Worm (Caenorhabditis elegans) whole organism, L4 larva: ENCODE data around the gene xpc-1.

Experiments
- F10B5.3 ChIP-seq: sonication (generic microtip); optimal IDR thresholded peaks from 2 replicates; lab custom pipeline; 2016; ENCODE audit warnings: mild to moderate bottlenecking, missing genetic modification characterization, missing compliant biosample characterization
- T20F7.1 ChIP-seq: fragments of 200-800 bp; sonication (Bioruptor generic); optimal IDR thresholded peaks from 2 replicates; lab custom pipeline; 2018; ENCODE audit warnings: mild to moderate bottlenecking, missing genetic modification characterization, missing compliant biosample characterization
- Y48G9A.11 ChIP-seq: fragments of 200-800 bp; sonication (Bioruptor generic); IDR thresholded peaks from 2 replicates; pipeline ENCODE4 v1.3.6; 2022; ENCODE audit warnings: missing genetic modification reagents, missing genetic modification characterization, missing compliant biosample characterization
- ZK546.5 ChIP-seq, 2 experiments: sonication (generic microtip); optimal IDR thresholded peaks; 2 replicates each; lab custom pipeline; 2017; ENCODE audit warnings: missing biosample characterization in 2 of 2, missing genetic modification characterization in 2 of 2
- aha-1 ChIP-seq: fragments of 150-350 bp; peaks from one replicate; lab custom pipeline; 2014; ENCODE audit warnings: missing biosample characterization, missing genetic modification characterization
- aly-2 ChIP-seq: sonication (generic microtip); optimal IDR thresholded peaks from 2 replicates; lab custom pipeline; 2018; ENCODE audit warnings: missing biosample characterization, missing genetic modification characterization
- ceh-44 ChIP-seq: fragments of 200-800 bp; sonication (Bioruptor generic); IDR thresholded peaks from 2 replicates; pipeline ENCODE4 v1.3.6; 2022; ENCODE audit warnings: missing genetic modification reagents, missing genetic modification characterization, missing compliant biosample characterization
- cey-2 ChIP-seq: sonication (generic microtip); optimal IDR thresholded peaks from 3 replicates; lab custom pipeline; 2017; ENCODE audit warnings: missing genetic modification characterization, mild to moderate bottlenecking, missing compliant biosample characterization, antibody characterized with exemption, borderline replicate concordance; ENCODE audit not compliant: insufficient read depth
- ctbp-1 ChIP-seq: fragments of 200-800 bp; sonication (Bioruptor generic); IDR thresholded peaks from 2 replicates; pipeline ENCODE4 v1.3.6; 2022; ENCODE audit warnings: missing genetic modification reagents, missing genetic modification characterization, missing compliant biosample characterization
- daf-16 ChIP-seq, 3 experiments: sonication (generic microtip); optimal IDR thresholded peaks; 2 replicates each; lab custom pipeline; 2016 to 2017; ENCODE audit warnings: missing genetic modification characterization in 3 of 3, missing genetic modification reagents in 3 of 3, mild to moderate bottlenecking in 2 of 3, missing compliant biosample characterization in 2 of 3, missing biosample characterization in 1 of 3, moderate library complexity in 1 of 3
- daf-19 ChIP-seq: fragments of 200-800 bp; sonication (Bioruptor generic); conservative IDR thresholded peaks from 2 replicates; pipeline ENCODE4 v1.3.6; 2022; ENCODE audit warnings: missing genetic modification characterization, missing compliant biosample characterization
- dmd-8 ChIP-seq: fragments of 200-800 bp; sonication (Bioruptor generic); IDR thresholded peaks from 2 replicates; pipeline ENCODE4 v1.3.6; 2022; ENCODE audit warnings: missing genetic modification characterization, missing compliant biosample characterization
- dpl-1 ChIP-seq: fragments of 150-350 bp; optimal IDR thresholded peaks from 2 replicates; lab custom pipeline; 2014; ENCODE audit warnings: missing biosample characterization, missing genetic modification reagents, missing genetic modification characterization
- dve-1 ChIP-seq: sonication (generic microtip); optimal IDR thresholded peaks from 2 replicates; lab custom pipeline; 2017; ENCODE audit warnings: antibody characterized with exemption, mild to moderate bottlenecking, missing genetic modification characterization, missing compliant biosample characterization; ENCODE audit not compliant: insufficient read depth
- jun-1 ChIP-seq: fragments of 150-350 bp; optimal IDR thresholded peaks from 2 replicates; lab custom pipeline; 2014; ENCODE audit warnings: missing biosample characterization, missing genetic modification reagents, missing genetic modification characterization
- lim-7 ChIP-seq: fragments of 200-800 bp; sonication (Bioruptor generic); IDR thresholded peaks from 2 replicates; pipeline ENCODE4 v1.3.6; 2022; ENCODE audit warnings: missing genetic modification characterization, missing compliant biosample characterization
- lin-13 ChIP-seq: fragments of 150-350 bp; optimal IDR thresholded peaks from 2 replicates; lab custom pipeline; 2014; ENCODE audit warnings: missing biosample characterization, missing genetic modification reagents, missing genetic modification characterization
- lin-15B ChIP-seq: fragments of 150-350 bp; sonication (generic microtip); optimal IDR thresholded peaks from 3 replicates; lab custom pipeline; 2014; ENCODE audit warnings: missing biosample characterization, missing genetic modification characterization
- lin-38 ChIP-seq: fragments of 200-800 bp; sonication (Bioruptor generic); IDR thresholded peaks from 2 replicates; pipeline ENCODE4 v1.3.6; 2022; ENCODE audit warnings: missing genetic modification reagents, missing genetic modification characterization, missing compliant biosample characterization
- lsy-2 ChIP-seq, 2 experiments: fragments of 150-350 bp in 1 of 2; sonication (generic microtip) in 1 of 2; optimal IDR thresholded peaks; 2 replicates each; lab custom pipeline; 2014 to 2017; ENCODE audit warnings: missing biosample characterization in 2 of 2, missing genetic modification characterization in 2 of 2
- mep-1 ChIP-seq: fragments of 150-350 bp; sonication (generic microtip); optimal IDR thresholded peaks from 3 replicates; lab custom pipeline; 2014; ENCODE audit warnings: missing biosample characterization, missing genetic modification characterization
- mes-2 ChIP-seq: sonication (generic microtip); optimal IDR thresholded peaks from 2 replicates; lab custom pipeline; 2016; ENCODE audit warnings: missing genotype, mild to moderate bottlenecking, missing genetic modification characterization, missing compliant biosample characterization; ENCODE audit not compliant: poor library complexity, severe bottlenecking
- nhr-28 ChIP-seq: fragments of 150-350 bp; optimal IDR thresholded peaks from 2 replicates; lab custom pipeline; 2014; ENCODE audit warnings: missing biosample characterization, missing genetic modification characterization
- nhr-48 ChIP-seq: sonication (generic microtip); optimal IDR thresholded peaks from 2 replicates; lab custom pipeline; 2016; ENCODE audit warnings: mild to moderate bottlenecking, missing genetic modification characterization, missing compliant biosample characterization
- nhr-77 ChIP-seq: fragments of 150-350 bp; optimal IDR thresholded peaks from 2 replicates; lab custom pipeline; 2014; ENCODE audit warnings: missing biosample characterization, missing genetic modification characterization
- set-16 ChIP-seq: fragments of 200-800 bp; sonication (Bioruptor generic); IDR thresholded peaks from 2 replicates; pipeline ENCODE4 v1.3.6; 2022; ENCODE audit warnings: missing genetic modification reagents, missing genetic modification characterization, missing compliant biosample characterization
- unc-130 ChIP-seq: sonication (generic microtip); optimal IDR thresholded peaks from 2 replicates; lab custom pipeline; 2016; ENCODE audit warnings: missing genetic modification reagents, missing genetic modification characterization, missing compliant biosample characterization
- unc-62 ChIP-seq, 3 experiments: fragments of 150-350 bp in 1 of 3; sonication (generic microtip); optimal IDR thresholded peaks in 2 of 3; peaks in 1 of 3; 1 replicate in 1 of 3; 2 replicates in 2 of 3; lab custom pipeline; 2014 to 2017; ENCODE audit warnings: missing biosample characterization in 3 of 3, missing genetic modification characterization in 3 of 3, missing genetic modification reagents in 3 of 3, missing genotype in 1 of 3
- vab-7 ChIP-seq: fragments of 200-800 bp; sonication (Bioruptor generic); IDR thresholded peaks from 2 replicates; pipeline ENCODE4 v1.3.6; 2022; ENCODE audit warnings: missing genetic modification reagents, missing genetic modification characterization, missing compliant biosample characterization
- zag-1 ChIP-seq: fragments of 150-350 bp; optimal IDR thresholded peaks from 2 replicates; lab custom pipeline; 2014; ENCODE audit warnings: missing biosample characterization, missing genetic modification characterization

xpc-1 gene

DNA sequence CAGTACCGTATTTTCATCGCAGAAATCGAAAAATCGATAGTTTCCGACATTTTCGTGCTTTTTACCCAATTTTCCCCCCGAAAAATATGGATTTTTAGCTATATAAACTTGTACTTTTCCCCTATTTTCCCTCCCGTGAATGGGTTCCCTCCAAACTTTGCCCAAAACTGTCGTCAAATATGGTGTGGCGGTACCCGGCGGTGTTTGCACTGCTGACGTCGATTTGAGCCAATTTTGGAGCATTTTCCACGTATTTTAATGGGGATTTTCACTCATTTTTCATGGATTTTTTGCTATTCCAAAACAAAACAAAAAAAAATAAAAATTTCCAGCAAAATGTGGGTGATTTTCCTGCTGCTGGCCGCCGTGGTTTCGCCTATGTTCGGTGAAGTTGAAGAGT, 19.5 kb upstream of the xpc-1 start, which contains the start of gene Y76B12C.3:
Y76B12C.3 (plus strand) TSS at position 334 of the 400 bp plus-strand sequence.
- TF ChIP-seq unc-130 (GFP tag; lab: Kevin White, UChicago) (no peak), lsy-2 (tag; optimal IDR thresholded peaks at IDR 0.05; lab: Kevin White, UChicago) (peak in 1 of 2 experiments; percentile 22), mes-2 (tag; lab: Kevin White, UChicago) (peak; percentile 11), zag-1 (tag; lab: Kevin White, UChicago) (no peak)

DNA sequence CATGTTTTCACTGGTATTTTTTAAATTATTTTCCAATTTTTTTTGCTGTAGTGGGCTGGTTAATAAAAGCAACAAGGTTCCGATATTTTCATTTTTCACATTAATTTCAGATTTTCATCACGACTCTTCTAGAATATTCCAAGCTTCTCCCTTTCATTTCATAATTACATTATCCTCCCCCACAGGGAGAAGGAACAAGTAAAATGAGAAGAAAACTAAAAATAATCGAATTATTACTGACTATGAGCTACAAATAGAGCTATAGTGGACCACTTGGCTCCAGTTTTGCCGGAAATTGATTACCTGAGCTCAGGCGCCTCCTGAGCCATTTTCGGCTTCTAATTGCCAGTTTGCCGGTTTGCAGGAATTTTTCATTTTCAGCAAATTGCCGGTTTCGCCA, 17.3 kb upstream of the xpc-1 start:
- TF ChIP-seq daf-16 (GFP tag; optimal IDR thresholded peaks at IDR 0.05; lab: Kevin White, UChicago) (no peak), daf-16 (tag; optimal IDR thresholded peaks at IDR 0.05; lab: Kevin White, UChicago) (no peak), aha-1 (tag; lab: Kevin White, UChicago) (peak; percentile 57)

DNA sequence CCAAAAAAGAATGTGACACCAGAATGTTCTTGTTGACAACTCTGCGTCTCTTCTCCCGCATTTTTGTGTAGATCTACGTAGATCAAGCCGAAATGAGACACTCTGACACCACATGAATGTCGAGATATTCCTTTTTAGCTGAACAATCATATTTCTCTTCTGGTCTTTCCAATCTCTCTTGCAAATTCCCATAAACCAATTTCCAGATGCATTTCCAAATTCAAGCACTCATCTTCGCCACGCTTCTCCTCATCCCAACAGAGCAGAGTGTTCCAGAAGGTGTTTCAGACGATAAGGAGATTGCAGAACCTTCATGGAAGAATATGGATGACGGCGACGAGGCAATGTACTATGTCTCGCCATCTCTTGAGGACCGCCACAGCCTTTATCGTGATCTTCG, 13.1 kb upstream of the xpc-1 start, which contains the start of gene Y76B12C.8:
Y76B12C.8 (plus strand) TSS at position 207 of the 400 bp plus-strand sequence.
- TF ChIP-seq set-16 (GFP tag; lab: Robert Waterston, UW) (no peak), dmd-8 (no peak), unc-62 (GFP tag; optimal IDR thresholded peaks at IDR 0.05 in 1 of 2; lab: Kevin White, UChicago) (peak in 1 of 2 experiments; percentile 94), unc-62 (tag; optimal IDR thresholded peaks at IDR 0.05; lab: Kevin White, UChicago) (no peak)

DNA sequence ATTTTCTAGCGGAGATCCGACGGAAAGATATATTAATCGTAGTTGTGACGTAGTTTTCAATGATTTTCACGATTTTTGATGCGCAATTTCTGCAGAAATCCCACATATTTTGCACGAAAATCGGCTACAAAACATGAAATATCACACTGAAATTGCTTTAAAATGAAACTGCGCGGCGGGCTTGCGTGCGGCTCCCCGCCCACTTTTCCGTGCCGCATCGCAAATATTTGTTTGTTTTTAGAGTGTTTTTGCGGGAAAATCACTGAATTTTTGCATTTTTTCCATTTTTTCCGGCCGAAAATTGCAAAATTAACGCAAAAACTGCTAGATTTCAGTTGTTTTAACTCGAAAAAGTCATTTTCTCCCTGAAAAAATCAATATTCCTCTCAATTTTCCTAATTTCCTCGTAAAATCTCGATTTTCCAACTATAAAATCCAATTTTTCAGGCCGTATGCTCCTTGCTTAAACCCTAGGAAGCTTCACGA, 11.9 kb upstream of the xpc-1 start, which contains the start of gene Y76B12C.6:
Y76B12C.6 (plus strand) TSS at position 436 of the 486 bp plus-strand sequence.
- TF ChIP-seq ZK546.5 (tag; optimal IDR thresholded peaks at IDR 0.05; lab: Kevin White, UChicago) (no peak), dpl-1 (GFP tag; lab: Kevin White, UChicago) (peak; percentile 20), lin-13 (peak; percentile 10), mep-1 (tag; lab: Kevin White, UChicago) (peak; percentile 2), cey-2 (tag; lab: Kevin White, UChicago) (no peak), aha-1 (tag; lab: Kevin White, UChicago) (peak; percentile 51), nhr-28 (tag; lab: Kevin White, UChicago) (peak; percentile 9), mes-2 (tag; lab: Kevin White, UChicago) (peak; percentile 69), nhr-48 (tag; lab: Kevin White, UChicago) (no peak), lsy-2 (tag; optimal IDR thresholded peaks at IDR 0.05; lab: Kevin White, UChicago) (peak in 1 of 2 experiments; percentile 1), lin-38 (peak; percentile 59), ceh-44 (GFP tag; lab: Robert Waterston, UW) (no peak), dve-1 (tag; lab: Kevin White, UChicago) (peak; percentile 18), aly-2 (tag; lab: Kevin White, UChicago) (no peak), daf-16 (GFP tag; optimal IDR thresholded peaks at IDR 0.05; lab: Kevin White, UChicago) (no peak), daf-16 (tag; optimal IDR thresholded peaks at IDR 0.05; lab: Kevin White, UChicago) (peak; percentile 3), jun-1 (tag; lab: Kevin White, UChicago) (no peak), lin-15B (no peak)

DNA sequence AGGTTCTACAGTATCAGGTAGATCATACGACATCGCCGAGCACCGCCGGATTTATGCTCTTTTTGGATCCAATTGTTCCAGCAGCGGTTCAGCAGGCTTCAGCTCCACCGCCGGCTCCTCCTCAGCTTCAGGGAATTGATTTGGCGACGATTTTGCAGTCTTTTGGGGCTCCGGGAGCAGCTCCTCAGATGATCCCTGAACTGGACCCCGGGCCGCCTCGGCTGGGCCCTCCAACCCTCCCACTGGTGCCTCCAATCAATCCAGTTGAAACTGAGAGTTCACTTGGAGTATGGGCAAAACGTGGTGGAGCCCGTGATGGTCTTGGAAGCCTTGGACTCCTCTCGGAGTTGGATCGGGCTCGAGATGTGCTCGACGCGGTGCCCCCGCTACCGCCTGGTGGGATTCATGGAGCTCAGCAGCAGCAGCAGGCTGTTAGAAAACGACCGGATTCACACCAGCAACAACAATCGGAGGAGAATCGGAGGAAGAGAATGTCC, 2.0 kb upstream of the xpc-1 start:
- TF ChIP-seq unc-62 (GFP tag; optimal IDR thresholded peaks at IDR 0.05 in 1 of 2; lab: Kevin White, UChicago) (no peak), unc-62 (tag; optimal IDR thresholded peaks at IDR 0.05; lab: Kevin White, UChicago) (no peak), lin-13 (no peak), Y48G9A.11 (no peak), aha-1 (tag; lab: Kevin White, UChicago) (peak; percentile 91), set-16 (GFP tag; lab: Robert Waterston, UW) (peak; percentile 93), nhr-77 (tag; lab: Kevin White, UChicago) (no peak), daf-19 (GFP tag; lab: Robert Waterston, UW) (no peak), ctbp-1 (0 out of 2 replicates have a peak, but pooled peaks have one; percentile 11), vab-7 (GFP tag; lab: Robert Waterston, UW) (no peak), T20F7.1 (no peak), lim-7 (GFP tag; lab: Robert Waterston, UW) (no peak), F10B5.3 (tag; lab: Kevin White, UChicago) (no peak)
